Worm (Caenorhabditis elegans): ENCODE measurements around the gene mep-1.

Gene mep-1

ce11 chrIV:11548671-11549070 is 24.2 kb downstream of the mep-1 start, which contains the start of gene M04B2.7:
TSS of gene M04B2.7 (minus strand) at chrIV:11548771.
- TF ChIP-seq lsl-1 (GFP tag; optimal IDR thresholded peaks at IDR 0.05): no peak
- TF ChIP-seq T07F8.4 (tag; optimal IDR thresholded peaks at IDR 0.05): no peak
- TF ChIP-seq F55B11.4 (tag; optimal IDR thresholded peaks at IDR 0.05; ENCODE audit: borderline replicate concordance, insufficient read depth): no peak

- TF ChIP-seq aptf-3 (GFP tag; IDR thresholded peaks at IDR 0.05) (0 out of 2 replicates have a peak, but pooled peaks have one; percentile 59), F49E8.2 (tag; optimal IDR thresholded peaks at IDR 0.05; ENCODE audit: insufficient read depth) (peak; percentile 74), dox-1 (GFP tag; IDR thresholded peaks at IDR 0.05) (no peak; the same call in 1 of the 2 replicates), akir-1 (GFP tag; optimal IDR thresholded peaks at IDR 0.05) (peak; percentile 32), Y53F4B.3 (GFP tag; IDR thresholded peaks at IDR 0.05) (no peak), ceh-40 (GFP tag; IDR thresholded peaks at IDR 0.05) (no peak; the same call in 1 of the 2 replicates), die-1 (tag; optimal IDR thresholded peaks at IDR 0.05) (peak; percentile 86), ceh-91 (GFP tag; IDR thresholded peaks at IDR 0.05) (no peak), bed-2 (GFP tag; IDR thresholded peaks at IDR 0.05) (no peak), let-526 (GFP tag; IDR thresholded peaks at IDR 0.05) (no peak), egl-18 (GFP tag; IDR thresholded peaks at IDR 0.05) (no peak), nhr-27 (tag; optimal IDR thresholded peaks at IDR 0.05) (no peak), hrde-1 (tag; optimal IDR thresholded peaks at IDR 0.05; ENCODE audit: borderline replicate concordance) (peak; percentile 50), Y56A3A.18 (GFP tag; IDR thresholded peaks at IDR 0.05) (no peak; the same call in 1 of the 2 replicates), snpc-4 (GFP tag; optimal IDR thresholded peaks at IDR 0.05) (peak; percentile 79), snpc-4 (tag; optimal IDR thresholded peaks at IDR 0.05) (peak in 3 of 4 experiments; percentile 65 to 85 (median 81)), F10E7.11 (tag; optimal IDR thresholded peaks at IDR 0.05) (no peak), unc-62 (GFP tag; optimal IDR thresholded peaks at IDR 0.05) (no peak), let-607 (tag; optimal IDR thresholded peaks at IDR 0.05) (peak; percentile 62 to 68), ztf-28 (GFP tag; IDR thresholded peaks at IDR 0.05) (no peak; the same call in 1 of the 2 replicates), attf-5 (GFP tag; optimal IDR thresholded peaks at IDR 0.05) (no peak), nhr-120 (GFP tag; IDR thresholded peaks at IDR 0.05) (no peak), hlh-12 (tag; optimal IDR thresholded peaks at IDR 0.05) (peak; percentile 31), D2030.7 (GFP tag; IDR thresholded peaks at IDR 0.05) (peak; percentile 72), snpc-3.4 (tag; optimal IDR thresholded peaks at IDR 0.05) (peak; percentile 88), zfh-2 (GFP tag; conservative IDR thresholded peaks at IDR 0.05) (no peak), tbx-9 (tag; optimal IDR thresholded peaks at IDR 0.05; ENCODE audit: borderline replicate concordance) (no peak), nhr-90 (tag; optimal IDR thresholded peaks at IDR 0.05) (peak; percentile 88), C17E4.6 (GFP tag; IDR thresholded peaks at IDR 0.05) (no peak), xnd-1 (tag; optimal IDR thresholded peaks at IDR 0.05) (no peak), cebp-2 (GFP tag; IDR thresholded peaks at IDR 0.05) (0 out of 2 replicates have a peak, but pooled peaks have one; percentile 71), F33H1.4 (GFP tag; IDR thresholded peaks at IDR 0.05) (peak; percentile 58), zim-3 (tag; optimal IDR thresholded peaks at IDR 0.05) (peak; percentile 68), unc-130 (GFP tag; optimal IDR thresholded peaks at IDR 0.05) (peak; percentile 52), bed-1 (GFP tag; IDR thresholded peaks at IDR 0.05) (no peak), F37B4.10 (GFP tag; IDR thresholded peaks at IDR 0.05) (0 out of 2 replicates have a peak, but pooled peaks have one; percentile 60), mel-28 (tag; optimal IDR thresholded peaks at IDR 0.05; ENCODE audit: borderline replicate concordance) (no peak), mxl-1 (tag; optimal IDR thresholded peaks at IDR 0.05) (peak; percentile 6), ztf-22 (GFP tag; optimal IDR thresholded peaks at IDR 0.05) (no peak), Y67H2A.10 (GFP tag; conservative IDR thresholded peaks at IDR 0.05) (no peak), F57A8.1 (GFP tag; optimal IDR thresholded peaks at IDR 0.05) (no peak), nhr-80 (tag; optimal IDR thresholded peaks at IDR 0.05) (no peak), F57C9.4 (tag; optimal IDR thresholded peaks at IDR 0.05) (no peak), lin-54 (GFP tag; optimal IDR thresholded peaks at IDR 0.05) (peak; percentile 70)
These were observed 25.3 kb downstream of the mep-1 start for ce11 chrIV:11549694-11550093.

All from whole organism, young adult.